Worm (Caenorhabditis elegans) whole organism, L1 larva: ENCODE measurements around the gene T05H10.1.

Experiments used
- C04F5.9 ChIP-seq: sonication (generic microtip); optimal IDR thresholded peaks from 2 replicates; lab custom pipeline; 2016; ENCODE audit warnings: missing genetic modification characterization, missing compliant biosample characterization
- Y116A8C.19 ChIP-seq: sonication (generic microtip); optimal IDR thresholded peaks from 2 replicates; lab custom pipeline; 2016; ENCODE audit warnings: missing compliant biosample characterization, missing genetic modification characterization, borderline replicate concordance
- alr-1 ChIP-seq: fragments of 200-800 bp; sonication (Bioruptor generic); optimal IDR thresholded peaks from 2 replicates; lab custom pipeline; 2018; ENCODE audit warnings: borderline replicate concordance, mild to moderate bottlenecking, missing genetic modification characterization, missing compliant biosample characterization
- aly-2 ChIP-seq: fragments of 150-350 bp; optimal IDR thresholded peaks from 2 replicates; lab custom pipeline; 2014; ENCODE audit warnings: missing biosample characterization, missing genetic modification characterization
- blmp-1 ChIP-seq: fragments of 150-350 bp; optimal IDR thresholded peaks from 2 replicates; lab custom pipeline; 2014; ENCODE audit warnings: missing biosample characterization, missing genetic modification characterization
- ceh-8 ChIP-seq: fragments of 200-800 bp; sonication (Bioruptor generic); optimal IDR thresholded peaks from 2 replicates; lab custom pipeline; 2018; ENCODE audit warnings: mild to moderate bottlenecking, missing genetic modification characterization, moderate library complexity, missing compliant biosample characterization
- dpl-1 ChIP-seq, 3 experiments: fragments of 150-350 bp in 2 of 3; sonication (generic microtip) in 1 of 3; optimal IDR thresholded peaks; 2 replicates each; lab custom pipeline; 2014 to 2017; ENCODE audit warnings: missing biosample characterization in 3 of 3, missing genetic modification characterization in 3 of 3, missing genetic modification reagents in 3 of 3
- dsc-1 ChIP-seq: sonication (generic microtip); optimal IDR thresholded peaks from 2 replicates; lab custom pipeline; 2016; ENCODE audit warnings: mild to moderate bottlenecking, missing genetic modification characterization, missing compliant biosample characterization
- efl-1 ChIP-seq, 4 experiments: fragments of 150-350 bp; optimal IDR thresholded peaks in 3 of 4; peaks in 1 of 4; 1 replicate in 1 of 4; 2 replicates in 3 of 4; lab custom pipeline; 2014; ENCODE audit warnings: missing biosample characterization in 2 of 4, missing genetic modification characterization in 2 of 4, missing genetic modification reagents in 2 of 4
- efl-3 ChIP-seq: fragments of 200-800 bp; sonication (Bioruptor generic); optimal IDR thresholded peaks from 2 replicates; lab custom pipeline; 2018; ENCODE audit warnings: mild to moderate bottlenecking, missing genetic modification characterization, missing compliant biosample characterization
- fos-1 ChIP-seq: fragments of 150-350 bp; optimal IDR thresholded peaks from 2 replicates; lab custom pipeline; 2014; ENCODE audit warnings: missing biosample characterization, missing genetic modification characterization
- hlh-4 ChIP-seq: sonication (generic microtip); optimal IDR thresholded peaks from 2 replicates; lab custom pipeline; 2016; ENCODE audit warnings: mild to moderate bottlenecking, missing genetic modification characterization, missing compliant biosample characterization
- hpl-2 ChIP-seq: fragments of 150-350 bp; optimal IDR thresholded peaks from 2 replicates; lab custom pipeline; 2014; ENCODE audit warnings: missing biosample characterization, missing genetic modification reagents, missing genetic modification characterization
- irx-1 ChIP-seq: sonication (generic microtip); optimal IDR thresholded peaks from 2 replicates; lab custom pipeline; 2016; ENCODE audit warnings: missing genetic modification characterization, missing compliant biosample characterization
- isw-1 ChIP-seq: fragments of 200-800 bp; sonication (Bioruptor generic); IDR thresholded peaks from 2 replicates; pipeline ENCODE4 v1.3.6; 2022; ENCODE audit warnings: missing genetic modification characterization, missing compliant biosample characterization
- lin-13 ChIP-seq: fragments of 150-350 bp; optimal IDR thresholded peaks from 2 replicates; lab custom pipeline; 2014; ENCODE audit warnings: missing biosample characterization, missing genetic modification reagents, missing genetic modification characterization
- lin-14 ChIP-seq: fragments of 200-800 bp; sonication (Bioruptor generic); optimal IDR thresholded peaks from 2 replicates; lab custom pipeline; 2018; ENCODE audit warnings: mild to moderate bottlenecking, missing genetic modification characterization, moderate library complexity, missing compliant biosample characterization
- lin-15B ChIP-seq: fragments of 150-350 bp; sonication (generic microtip); optimal IDR thresholded peaks from 3 replicates; lab custom pipeline; 2014; ENCODE audit warnings: missing biosample characterization, missing genetic modification characterization
- lin-35 ChIP-seq, 2 experiments: fragments of 150-350 bp; optimal IDR thresholded peaks; 2 replicates each; lab custom pipeline; 2014; ENCODE audit warnings: missing biosample characterization in 2 of 2, missing genetic modification characterization in 2 of 2, missing genetic modification reagents in 2 of 2
- lir-3 ChIP-seq: sonication (generic microtip); optimal IDR thresholded peaks from 2 replicates; lab custom pipeline; 2016; ENCODE audit warnings: mild to moderate bottlenecking, missing genetic modification characterization, moderate library complexity, missing compliant biosample characterization; ENCODE audit not compliant: poor library complexity
- mep-1 ChIP-seq: fragments of 150-350 bp; optimal IDR thresholded peaks from 2 replicates; lab custom pipeline; 2014; ENCODE audit warnings: missing biosample characterization, missing genetic modification characterization
- nhr-28 ChIP-seq: fragments of 150-350 bp; optimal IDR thresholded peaks from 2 replicates; lab custom pipeline; 2014; ENCODE audit warnings: missing biosample characterization, missing genetic modification characterization
- nhr-47 ChIP-seq: sonication (generic microtip); optimal IDR thresholded peaks from 2 replicates; lab custom pipeline; 2016; ENCODE audit warnings: mild to moderate bottlenecking, missing genetic modification characterization, moderate library complexity, missing compliant biosample characterization
- nhr-90 ChIP-seq: sonication (generic microtip); optimal IDR thresholded peaks from 2 replicates; lab custom pipeline; 2016; ENCODE audit warnings: mild to moderate bottlenecking, missing genetic modification characterization, missing compliant biosample characterization; ENCODE audit not compliant: poor library complexity
- pag-3 ChIP-seq: sonication (generic microtip); optimal IDR thresholded peaks from 2 replicates; lab custom pipeline; 2017; ENCODE audit warnings: missing genetic modification characterization, mild to moderate bottlenecking, missing compliant biosample characterization, antibody characterized with exemption, borderline replicate concordance; ENCODE audit not compliant: insufficient read depth
- pqm-1 ChIP-seq: sonication (generic microtip); optimal IDR thresholded peaks from 3 replicates; lab custom pipeline; 2017; ENCODE audit warnings: missing biosample characterization, missing genetic modification characterization
- rnt-1 ChIP-seq: sonication (generic microtip); optimal IDR thresholded peaks from 2 replicates; lab custom pipeline; 2016; ENCODE audit warnings: mild to moderate bottlenecking, missing genetic modification characterization, moderate library complexity, missing compliant biosample characterization
- skn-1 ChIP-seq: fragments of 150-350 bp; optimal IDR thresholded peaks from 2 replicates; lab custom pipeline; 2014; ENCODE audit warnings: missing biosample characterization, missing genetic modification characterization
- snu-23 ChIP-seq: sonication (generic microtip); optimal IDR thresholded peaks from 2 replicates; lab custom pipeline; 2016; ENCODE audit warnings: missing genetic modification characterization, missing compliant biosample characterization
- sptf-1 ChIP-seq: fragments of 150-350 bp; optimal IDR thresholded peaks from 2 replicates; lab custom pipeline; 2014; ENCODE audit warnings: missing biosample characterization, missing genetic modification characterization
- tbx-2 ChIP-seq: sonication (generic microtip); optimal IDR thresholded peaks from 2 replicates; lab custom pipeline; 2016; ENCODE audit warnings: missing genetic modification characterization, missing compliant biosample characterization
- unc-98 ChIP-seq: fragments of 200-800 bp; sonication (Bioruptor generic); IDR thresholded peaks from 2 replicates; pipeline ENCODE4 v1.3.6; 2022; ENCODE audit warnings: missing genetic modification characterization, missing compliant biosample characterization
- vab-15 ChIP-seq: sonication (generic microtip); optimal IDR thresholded peaks from 2 replicates; lab custom pipeline; 2017; ENCODE audit warnings: missing genotype, mild to moderate bottlenecking, missing genetic modification characterization, missing compliant biosample characterization
- xbp-1 ChIP-seq: sonication (generic microtip); optimal IDR thresholded peaks from 2 replicates; lab custom pipeline; 2016; ENCODE audit warnings: missing genetic modification characterization, missing compliant biosample characterization
- zag-1 ChIP-seq: fragments of 150-350 bp; optimal IDR thresholded peaks from 2 replicates; lab custom pipeline; 2014; ENCODE audit warnings: missing biosample characterization, missing genetic modification characterization
- zip-4 ChIP-seq: fragments of 200-800 bp; sonication (Bioruptor generic); optimal IDR thresholded peaks from 2 replicates; lab custom pipeline; 2018; ENCODE audit warnings: mild to moderate bottlenecking, missing genetic modification characterization, moderate library complexity, missing compliant biosample characterization
- ztf-11 ChIP-seq, 2 experiments: sonication (generic microtip); optimal IDR thresholded peaks; 2 replicates each; lab custom pipeline; 2016 to 2017; ENCODE audit warnings: missing genetic modification characterization in 2 of 2, missing biosample characterization in 1 of 2, missing compliant biosample characterization in 1 of 2
- ztf-4 ChIP-seq: fragments of 150-350 bp; optimal IDR thresholded peaks from 2 replicates; lab custom pipeline; 2014; ENCODE audit warnings: missing biosample characterization, missing genetic modification characterization

Gene T05H10.1

DNA sequence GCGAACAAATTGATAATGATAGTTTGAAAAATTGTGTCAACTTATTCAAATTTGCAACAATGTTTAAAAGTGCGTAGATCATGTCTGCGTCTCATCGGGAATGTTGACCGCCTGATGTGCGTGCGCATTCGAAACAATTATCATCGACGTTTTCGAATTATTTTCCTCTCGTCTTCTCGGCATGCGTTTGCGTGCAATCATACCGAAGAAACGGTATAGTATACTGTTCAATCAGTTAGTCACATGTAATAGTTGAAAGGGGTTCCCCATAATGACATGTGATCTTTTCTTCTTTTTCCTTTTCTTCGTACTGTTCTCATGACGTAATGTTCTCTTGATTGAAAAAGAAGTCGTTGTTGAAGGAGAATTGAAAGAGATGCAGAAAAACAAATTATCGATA lies 25.6 kb upstream of the T05H10.1 start (continued):
- TF ChIP-seq nhr-47 (tag; lab: Kevin White, UChicago) (peak; percentile 53), irx-1 (peak; percentile 22), sptf-1 (no peak), tbx-2 (tag; lab: Kevin White, UChicago) (peak; percentile 69), pag-3 (tag; lab: Kevin White, UChicago) (no peak), aly-2 (no peak), blmp-1 (tag; lab: Kevin White, UChicago) (peak; percentile 92)
- TF ChIP-seq, all 84 proteins: peak for 38

DNA sequence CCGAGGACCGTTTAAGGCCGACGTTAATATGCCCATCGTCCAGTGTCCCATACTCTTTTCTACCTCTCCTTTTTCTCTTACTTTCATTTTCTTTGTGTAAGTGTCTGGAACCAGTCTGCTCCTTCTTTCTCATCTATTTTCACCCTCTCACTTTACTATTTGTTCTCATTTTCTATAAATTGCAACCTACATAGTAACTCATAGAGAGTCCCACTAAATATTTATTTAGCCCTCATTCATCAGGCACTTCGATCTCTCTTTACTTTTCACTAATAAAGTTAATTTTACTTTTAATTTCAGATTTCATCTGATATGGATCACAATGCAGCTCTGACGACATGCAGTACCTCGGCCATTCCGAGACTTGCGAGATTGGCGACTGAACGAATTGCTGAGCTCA lies 25.0 kb upstream of the T05H10.1 start, which contains the start of gene zyg-11:
zyg-11 (plus strand) TSS at position 301 of the 400 bp plus-strand sequence.
- TF ChIP-seq fos-1 (tag; lab: Kevin White, UChicago) (no peak), efl-1 (optimal IDR thresholded peaks at IDR 0.05; lab: Kevin White, UChicago) (peak in 1 of 2 experiments; percentile 12), efl-1 (GFP tag; optimal IDR thresholded peaks at IDR 0.05 in 1 of 2; lab: Kevin White, UChicago) (no peak), lir-3 (tag; lab: Kevin White, UChicago) (peak; percentile 7)

DNA sequence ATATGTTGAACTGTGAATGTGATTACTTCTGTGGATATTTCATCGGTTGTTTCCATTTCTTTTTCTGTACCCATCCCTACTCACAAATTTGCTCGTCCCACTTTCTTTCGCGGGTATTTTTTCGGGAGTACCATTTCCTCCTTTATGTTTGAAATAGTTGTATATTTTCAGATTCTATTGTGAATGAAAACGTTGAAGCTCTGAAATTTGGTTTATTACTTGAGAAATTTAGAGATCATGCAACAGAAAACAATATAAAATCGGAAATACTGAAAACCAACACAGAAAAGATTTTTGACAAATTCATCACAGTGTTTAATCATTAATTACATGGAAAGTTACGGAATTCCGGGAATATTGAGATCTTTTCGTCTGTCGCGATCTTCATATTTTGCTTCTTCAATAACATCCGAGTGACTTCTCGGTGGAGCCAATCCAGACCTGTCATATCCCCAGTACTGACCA lies 21.8 kb upstream of the T05H10.1 start:
- TF ChIP-seq aly-2 (peak; percentile 47), nhr-28 (tag; lab: Kevin White, UChicago) (no peak), efl-1 (optimal IDR thresholded peaks at IDR 0.05; lab: Kevin White, UChicago) (no peak), efl-1 (GFP tag; optimal IDR thresholded peaks at IDR 0.05 in 1 of 2; lab: Kevin White, UChicago) (peak in 1 of 2 experiments; percentile 54), dpl-1 (GFP tag; optimal IDR thresholded peaks at IDR 0.05; lab: Kevin White, UChicago) (no peak), zag-1 (tag; lab: Kevin White, UChicago) (no peak), hlh-4 (tag; lab: Kevin White, UChicago) (no peak), ceh-8 (GFP tag; lab: Kevin White, UChicago) (no peak), efl-3 (GFP tag; lab: Kevin White, UChicago) (no peak), unc-98 (GFP tag; lab: Robert Waterston, UW) (no peak), ztf-4 (tag; lab: Kevin White, UChicago) (no peak), nhr-90 (tag; lab: Kevin White, UChicago) (peak; percentile 20), Y116A8C.19 (tag; lab: Kevin White, UChicago) (no peak), dsc-1 (tag; lab: Kevin White, UChicago) (no peak), isw-1 (GFP tag; lab: Robert Waterston, UW) (no peak)

DNA sequence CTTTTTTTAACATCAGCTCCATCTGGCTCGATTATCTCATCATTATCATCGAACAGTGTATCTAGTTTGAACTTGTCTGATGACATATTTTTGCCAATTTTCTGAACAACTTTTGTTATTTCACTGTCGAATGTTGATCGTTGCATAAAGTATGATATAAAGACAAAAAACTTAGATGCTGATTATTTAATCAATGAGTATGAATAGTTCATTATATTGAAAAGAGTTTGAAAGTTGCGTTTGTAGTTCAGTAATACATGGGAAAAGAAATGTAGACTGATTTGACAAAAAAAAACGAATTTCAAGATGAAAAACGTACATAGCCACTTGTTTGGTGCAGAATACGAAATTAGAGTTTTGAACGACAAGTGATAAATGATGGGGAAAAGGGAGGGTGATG lies 19.9 kb upstream of the T05H10.1 start, which contains the start of gene hda-2:
hda-2 (minus strand) TSS at position 101 of the 400 bp plus-strand sequence.
- TF ChIP-seq pqm-1 (tag; lab: Kevin White, UChicago) (no peak), vab-15 (no peak), dpl-1 (GFP tag; optimal IDR thresholded peaks at IDR 0.05; lab: Kevin White, UChicago) (no peak), C04F5.9 (tag; lab: Kevin White, UChicago) (no peak), lin-13 (GFP tag; lab: Kevin White, UChicago) (no peak), lin-15B (tag; lab: Kevin White, UChicago) (no peak), lin-14 (GFP tag; lab: Kevin White, UChicago) (no peak), ztf-11 (tag; optimal IDR thresholded peaks at IDR 0.05; lab: Kevin White, UChicago) (no peak), snu-23 (GFP tag; lab: Kevin White, UChicago) (no peak), mep-1 (no peak), skn-1 (tag; lab: Kevin White, UChicago) (no peak), hpl-2 (no peak), Y116A8C.19 (tag; lab: Kevin White, UChicago) (no peak), zip-4 (no peak), lin-35 (GFP tag; optimal IDR thresholded peaks at IDR 0.05; lab: Kevin White, UChicago) (no peak), alr-1 (tag; lab: Kevin White, UChicago) (no peak), rnt-1 (tag; lab: Kevin White, UChicago) (no peak), xbp-1 (tag; lab: Kevin White, UChicago) (no peak)
- TF ChIP-seq, all 84 proteins: peak for 0
